Fruit fly (Drosophila melanogaster) whole organism, adult: ENCODE results near the gene gw.

Experiments
- CG14711 ChIP-seq: fragments of 200-800 bp; sonication (Bioruptor generic); optimal IDR thresholded peaks from 2 replicates; lab custom pipeline; 2018; ENCODE audit warnings: missing biosample characterization, mild to moderate bottlenecking, missing genetic modification characterization, moderate library complexity
- Clk ChIP-seq: fragments of 200-800 bp; sonication (Bioruptor generic); optimal IDR thresholded peaks from 2 replicates; lab custom pipeline; 2017; ENCODE audit warnings: missing biosample characterization, missing genetic modification characterization
- Crg-1 ChIP-seq: fragments of 200-800 bp; sonication (Bioruptor generic); optimal IDR thresholded peaks from 2 replicates; lab custom pipeline; 2016; ENCODE audit warnings: missing biosample characterization, missing genetic modification characterization
- Hr96 ChIP-seq: fragments of 200-800 bp; sonication (Bioruptor generic); optimal IDR thresholded peaks from 2 replicates; lab custom pipeline; 2016; ENCODE audit warnings: missing biosample characterization, missing genetic modification characterization
- Mnt ChIP-seq: fragments of 200-800 bp; sonication (Bioruptor generic); optimal IDR thresholded peaks from 2 replicates; lab custom pipeline; 2016; ENCODE audit warnings: missing biosample characterization, mild to moderate bottlenecking, missing genetic modification characterization
- bab1 ChIP-seq: fragments of 200-800 bp; sonication (Bioruptor generic); optimal IDR thresholded peaks from 3 replicates; lab custom pipeline; 2019; ENCODE audit warnings: missing biosample characterization, mild to moderate bottlenecking, missing genetic modification characterization, moderate library complexity
- cic ChIP-seq: fragments of 200-800 bp; sonication (Bioruptor generic); optimal IDR thresholded peaks from 2 replicates; lab custom pipeline; 2017; ENCODE audit warnings: missing biosample characterization, mild to moderate bottlenecking, missing genetic modification characterization, moderate library complexity
- ovo ChIP-seq: fragments of 200-800 bp; sonication (Bioruptor generic); optimal IDR thresholded peaks from 2 replicates; lab custom pipeline; 2016; ENCODE audit warnings: missing biosample characterization, missing genetic modification characterization
- toe ChIP-seq: fragments of 200-800 bp; sonication (Bioruptor generic); optimal IDR thresholded peaks from 2 replicates; lab custom pipeline; 2016; ENCODE audit warnings: missing biosample characterization, missing genetic modification characterization

dm6 chr4:706847-707246 lies 46.4 kb upstream of the gw start:
- TF ChIP-seq ovo (GFP tag; lab: Kevin White, UChicago): no peak
- TF ChIP-seq toe (GFP tag; lab: Kevin White, UChicago): no peak
- TF ChIP-seq Clk (GFP tag; lab: Kevin White, UChicago): no peak
- no peak for TF ChIP-seq Mnt (GFP tag; lab: Kevin White, UChicago)
- no peak for TF ChIP-seq Crg-1 (GFP tag; lab: Kevin White, UChicago)
- no peak for TF ChIP-seq Hr96 (GFP tag; lab: Kevin White, UChicago)
- TF ChIP-seq cic: no peak
- no peak for TF ChIP-seq CG14711 (tag; lab: Kevin White, UChicago)
- TF ChIP-seq bab1 (GFP tag; lab: Kevin White, UChicago): no peak
